Fruit fly (Drosophila melanogaster): ENCODE data around the gene CG13133.

CG13133 gene

dm6 chr2L:10092289-10092688 is at the start of gene CG13133:
TSS of gene CG13133 (minus strand) at chr2L:10092389.
- no peak for TF ChIP-seq noc (tag; optimal IDR thresholded peaks at IDR 0.05)

dm6 chr2L:10130763-10131162 is 38.6 kb upstream of the CG13133 start:
- no peak for TF ChIP-seq noc (tag; optimal IDR thresholded peaks at IDR 0.05)

- no peak for TF ChIP-seq noc (tag; optimal IDR thresholded peaks at IDR 0.05)
Measured at dm6 chr2L:10123963-10124362, 31.8 kb upstream of the CG13133 start.

- no peak for TF ChIP-seq noc (tag; optimal IDR thresholded peaks at IDR 0.05)
Measured at dm6 chr2L:10122671-10123070, 30.5 kb upstream of the CG13133 start, which contains the start of gene CG13135. TSS of gene CG13135 (minus strand) at chr2L:10122771.

dm6 chr2L:10108749-10109148 is 16.6 kb upstream of the CG13133 start:
- TF ChIP-seq noc (tag; optimal IDR thresholded peaks at IDR 0.05): no peak

dm6 chr2L:10096127-10096526 is 3.9 kb upstream of the CG13133 start:
- no peak for TF ChIP-seq noc (tag; optimal IDR thresholded peaks at IDR 0.05)

dm6 chr2L:10093788-10094187 is 1.6 kb upstream of the CG13133 start, which contains the start of gene CG34109:
TSS of gene CG34109 (plus strand) at chr2L:10094088.
- TF ChIP-seq noc (tag; optimal IDR thresholded peaks at IDR 0.05): no peak

dm6 chr2L:10064754-10065153 is 27.4 kb downstream of the CG13133 start:
- no peak for TF ChIP-seq noc (tag; optimal IDR thresholded peaks at IDR 0.05)

- no peak for TF ChIP-seq noc (tag; optimal IDR thresholded peaks at IDR 0.05)
Measured at dm6 chr2L:10061276-10061675, 30.9 kb downstream of the CG13133 start.

- no peak for TF ChIP-seq noc (tag; optimal IDR thresholded peaks at IDR 0.05)
Measured at dm6 chr2L:10060516-10060915, 31.7 kb downstream of the CG13133 start, which contains the start of gene Spn31A. TSS of gene Spn31A (plus strand) at chr2L:10060816.

dm6 chr2L:10057236-10057635 is 35.0 kb downstream of the CG13133 start:
- no peak for TF ChIP-seq noc (tag; optimal IDR thresholded peaks at IDR 0.05)

- TF ChIP-seq noc (tag; optimal IDR thresholded peaks at IDR 0.05): no peak
Measured at dm6 chr2L:10056705-10057104, 35.5 kb downstream of the CG13133 start, which contains the start of gene Pen. TSS of gene Pen (plus strand) at chr2L:10056900.

dm6 chr2L:10053583-10054263 is 38.5 kb downstream of the CG13133 start, which contains the start of gene Cpr31A:
TSS of gene Cpr31A (plus strand) at chr2L:10054213.
- no peak for TF ChIP-seq noc (tag; optimal IDR thresholded peaks at IDR 0.05)

dm6 chr2L:10049280-10049679 is 42.9 kb downstream of the CG13133 start, which contains the start of gene CG33301:
TSS of gene CG33301 (plus strand) at chr2L:10049580.
- TF ChIP-seq noc (tag; optimal IDR thresholded peaks at IDR 0.05): no peak
